Fruit fly (Drosophila melanogaster) whole organism, embryonic: ENCODE results near the gene Rok.

Experiments used
- Asciz ChIP-seq: fragments of 200-800 bp; sonication (Bioruptor generic); optimal IDR thresholded peaks from 2 replicates; lab custom pipeline; 2017; ENCODE audit warnings: missing biosample characterization, mild to moderate bottlenecking, missing genetic modification characterization, missing genetic modification reagents
- Blimp-1 ChIP-seq: fragments of 200-800 bp; sonication (Bioruptor generic); optimal IDR thresholded peaks from 3 replicates; lab custom pipeline; 2018; ENCODE audit warnings: missing biosample characterization, missing genetic modification characterization, mild to moderate bottlenecking, moderate library complexity, missing genetic modification reagents
- CG10543 ChIP-seq: fragments of 200-800 bp; sonication (Bioruptor generic); optimal IDR thresholded peaks from 3 replicates; lab custom pipeline; 2017; ENCODE audit warnings: missing biosample characterization, mild to moderate bottlenecking, missing genetic modification characterization, moderate library complexity
- CG11085 ChIP-seq: fragments of 200-800 bp; sonication (Bioruptor generic); IDR thresholded peaks from 2 replicates; pipeline ENCODE4 v1.3.6; 2022; ENCODE audit warnings: missing biosample characterization, missing genetic modification characterization
- CG11398 ChIP-seq: fragments of 200-800 bp; sonication (Bioruptor generic); optimal IDR thresholded peaks from 2 replicates; lab custom pipeline; 2016; ENCODE audit warnings: missing biosample characterization, missing genetic modification characterization
- CG14014 ChIP-seq: fragments of 200-800 bp; sonication (Bioruptor generic); IDR thresholded peaks from 2 replicates; pipeline ENCODE4 v1.3.6; 2022; ENCODE audit warnings: missing biosample characterization, missing genetic modification characterization
- CG16779 ChIP-seq: fragments of 200-800 bp; sonication (Bioruptor generic); IDR thresholded peaks from 2 replicates; pipeline ENCODE4 v1.3.6; 2022; ENCODE audit warnings: missing biosample characterization, missing genetic modification characterization
- CG16863 ChIP-seq: fragments of 200-800 bp; sonication (Bioruptor generic); optimal IDR thresholded peaks from 3 replicates; lab custom pipeline; 2016; ENCODE audit warnings: missing biosample characterization, missing genetic modification characterization
- CG1832 ChIP-seq: fragments of 200-800 bp; sonication (Bioruptor generic); optimal IDR thresholded peaks from 2 replicates; lab custom pipeline; 2017; ENCODE audit warnings: missing biosample characterization, mild to moderate bottlenecking, missing genetic modification characterization, inconsistent platforms
- CG18619 ChIP-seq: fragments of 200-800 bp; sonication (Bioruptor generic); optimal IDR thresholded peaks from 3 replicates; lab custom pipeline; 2017; ENCODE audit warnings: missing biosample characterization, mild to moderate bottlenecking, missing genetic modification characterization
- CG34422 ChIP-seq: fragments of 200-800 bp; sonication (Bioruptor generic); IDR thresholded peaks from 3 replicates; pipeline ENCODE4 v1.3.6; 2022; ENCODE audit warnings: missing biosample characterization, missing genetic modification characterization
- CG4328 ChIP-seq: fragments of 200-800 bp; sonication (Bioruptor generic); optimal IDR thresholded peaks from 3 replicates; lab custom pipeline; 2017; ENCODE audit warnings: missing biosample characterization, missing genetic modification reagents, missing genetic modification characterization
- CG4617 ChIP-seq: fragments of 200-800 bp; sonication (Bioruptor generic); optimal IDR thresholded peaks from 3 replicates; lab custom pipeline; 2016; ENCODE audit warnings: missing biosample characterization, missing genetic modification characterization, borderline replicate concordance
- CG5180 ChIP-seq: fragments of 200-800 bp; sonication (Bioruptor generic); optimal IDR thresholded peaks from 3 replicates; lab custom pipeline; 2017; ENCODE audit warnings: missing biosample characterization, missing genetic modification characterization, mild to moderate bottlenecking, moderate library complexity, missing genetic modification reagents
- CG7987 ChIP-seq: fragments of 200-800 bp; sonication (Bioruptor generic); optimal IDR thresholded peaks from 2 replicates; lab custom pipeline; 2018; ENCODE audit warnings: missing biosample characterization, mild to moderate bottlenecking, missing genetic modification characterization, moderate library complexity
- E2f1 ChIP-seq: fragments of 200-800 bp; sonication (Bioruptor generic); IDR thresholded peaks from 2 replicates; pipeline ENCODE4 v1.3.6; 2022; ENCODE audit warnings: missing biosample characterization, missing genetic modification characterization
- Hmr ChIP-seq: fragments of 200-800 bp; sonication (Bioruptor generic); optimal IDR thresholded peaks from 3 replicates; lab custom pipeline; 2017; ENCODE audit warnings: mild to moderate bottlenecking, missing biosample characterization, missing genetic modification reagents, missing genetic modification characterization
- Hr39 ChIP-seq: fragments of >200 bp; optimal IDR thresholded peaks from 2 replicates; lab custom pipeline; 2017
- Opbp ChIP-seq: fragments of 200-800 bp; sonication (Bioruptor generic); IDR thresholded peaks from 3 replicates; pipeline ENCODE4 v1.3.6; 2022; ENCODE audit warnings: missing biosample characterization, missing genetic modification characterization; ENCODE audit not compliant: partially characterized antibody
- Pdp1 ChIP-seq, 2 experiments: fragments of 200-800 bp; sonication (Bioruptor generic); optimal IDR thresholded peaks; 3 replicates each; lab custom pipeline; 2016; ENCODE audit warnings: missing biosample characterization in 2 of 2, missing genetic modification characterization in 2 of 2, mild to moderate bottlenecking in 1 of 2, moderate library complexity in 1 of 2
- Spps ChIP-seq: fragments of 200-800 bp; sonication (Bioruptor generic); optimal IDR thresholded peaks from 2 replicates; lab custom pipeline; 2018; ENCODE audit warnings: missing biosample characterization, mild to moderate bottlenecking, missing genetic modification characterization
- Sry-β ChIP-seq: fragments of 200-800 bp; sonication (Bioruptor generic); optimal IDR thresholded peaks from 2 replicates; lab custom pipeline; 2018; ENCODE audit warnings: missing biosample characterization, mild to moderate bottlenecking, missing genetic modification characterization, moderate library complexity
- Trl ChIP-seq, 3 experiments: fragments of >200 bp in 2 of 3; fragments of 200-800 bp in 1 of 3; sonication (Bioruptor generic) in 1 of 3; optimal IDR thresholded peaks; 2 replicates in 1 of 3; 3 replicates in 2 of 3; lab custom pipeline; 2016 to 2017; ENCODE audit warnings: missing biosample characterization in 1 of 3, missing genetic modification characterization in 1 of 3
- Usf ChIP-seq: fragments of 200-800 bp; sonication (Bioruptor generic); optimal IDR thresholded peaks from 2 replicates; lab custom pipeline; 2017; ENCODE audit warnings: missing genotype, missing biosample characterization, missing genetic modification characterization
- Xrp1 ChIP-seq: fragments of 200-800 bp; sonication (Bioruptor generic); IDR thresholded peaks from 2 replicates; pipeline ENCODE4 v1.3.6; 2022; ENCODE audit warnings: missing biosample characterization, missing genetic modification characterization
- amos ChIP-seq: fragments of 200-800 bp; sonication (Bioruptor generic); IDR thresholded peaks from 2 replicates; pipeline ENCODE4 v1.3.6; 2022; ENCODE audit warnings: missing biosample characterization, missing genetic modification characterization; ENCODE audit not compliant: partially characterized antibody
- ase ChIP-seq: fragments of 200-800 bp; sonication (Bioruptor generic); IDR thresholded peaks from 3 replicates; pipeline ENCODE4 v1.3.6; 2022; ENCODE audit warnings: missing biosample characterization, missing genetic modification characterization
- caup ChIP-seq: fragments of 200-800 bp; sonication (Bioruptor generic); optimal IDR thresholded peaks from 3 replicates; lab custom pipeline; 2017; ENCODE audit warnings: missing biosample characterization, mild to moderate bottlenecking, missing genetic modification characterization, moderate library complexity; ENCODE audit not compliant: severe bottlenecking
- chinmo ChIP-seq: fragments of 200-800 bp; sonication (Bioruptor generic); IDR thresholded peaks from 4 replicates; pipeline ENCODE4 v1.3.6; 2022; ENCODE audit warnings: missing biosample characterization, missing genetic modification characterization; ENCODE audit not compliant: partially characterized antibody
- chm ChIP-seq: fragments of 200-800 bp; sonication (Bioruptor generic); IDR thresholded peaks from 2 replicates; pipeline ENCODE4 v1.3.6; 2022; ENCODE audit warnings: missing biosample characterization, missing genetic modification characterization
- dpn ChIP-seq, 2 experiments: fragments of 200-800 bp; sonication (Bioruptor generic); optimal IDR thresholded peaks; 3 replicates each; lab custom pipeline; 2016; ENCODE audit warnings: missing biosample characterization in 2 of 2, missing genetic modification characterization in 2 of 2
- ind ChIP-seq: fragments of 200-800 bp; sonication (Bioruptor generic); optimal IDR thresholded peaks from 3 replicates; lab custom pipeline; 2016; ENCODE audit warnings: missing biosample characterization, missing genetic modification characterization
- jumu ChIP-seq: fragments of 200-800 bp; sonication (Bioruptor generic); optimal IDR thresholded peaks from 3 replicates; lab custom pipeline; 2016; ENCODE audit warnings: missing biosample characterization, missing genetic modification characterization
- kay ChIP-seq: fragments of 200-800 bp; sonication (Bioruptor generic); optimal IDR thresholded peaks from 2 replicates; lab custom pipeline; 2016; ENCODE audit warnings: missing biosample characterization, missing genetic modification characterization
- lmd ChIP-seq: fragments of 200-800 bp; sonication (Bioruptor generic); IDR thresholded peaks from 2 replicates; pipeline ENCODE4 v1.3.6; 2022; ENCODE audit warnings: missing biosample characterization, missing genetic modification characterization
- oc ChIP-seq: fragments of 200-800 bp; sonication (Bioruptor generic); optimal IDR thresholded peaks from 2 replicates; lab custom pipeline; 2018; ENCODE audit warnings: missing biosample characterization, mild to moderate bottlenecking, missing genetic modification characterization, moderate library complexity
- odd ChIP-seq: fragments of 200-800 bp; sonication (Bioruptor generic); optimal IDR thresholded peaks from 2 replicates; lab custom pipeline; 2017; ENCODE audit warnings: missing biosample characterization, mild to moderate bottlenecking, missing genetic modification characterization
- pb ChIP-seq: fragments of 200-800 bp; sonication (Bioruptor generic); optimal IDR thresholded peaks from 3 replicates; lab custom pipeline; 2016; ENCODE audit warnings: missing biosample characterization, missing genetic modification characterization
- run ChIP-seq: fragments of 200-800 bp; sonication (Bioruptor generic); optimal IDR thresholded peaks from 3 replicates; lab custom pipeline; 2018; ENCODE audit warnings: missing biosample characterization, mild to moderate bottlenecking, missing genetic modification characterization
- shn ChIP-seq: fragments of 200-800 bp; sonication (Bioruptor generic); optimal IDR thresholded peaks from 3 replicates; lab custom pipeline; 2016; ENCODE audit warnings: missing biosample characterization, missing genetic modification characterization
- sr ChIP-seq: fragments of 200-800 bp; sonication (Bioruptor generic); IDR thresholded peaks from 3 replicates; pipeline ENCODE4 v1.3.6; 2022; ENCODE audit warnings: missing biosample characterization, missing genetic modification characterization
- stwl ChIP-seq: fragments of 200-800 bp; sonication (Bioruptor generic); optimal IDR thresholded peaks from 3 replicates; lab custom pipeline; 2018; ENCODE audit warnings: missing biosample characterization, mild to moderate bottlenecking, missing genetic modification characterization, moderate library complexity
- tll ChIP-seq, 2 experiments: fragments of 200-800 bp in 1 of 2; fragments of >200 bp in 1 of 2; sonication (Bioruptor generic) in 1 of 2; optimal IDR thresholded peaks; 2 replicates each; lab custom pipeline; 2017 to 2019; ENCODE audit warnings: missing biosample characterization in 2 of 2, missing genetic modification characterization in 2 of 2, mild to moderate bottlenecking in 1 of 2, moderate library complexity in 1 of 2

Rok gene

dm6 chrX:16647737-16648434, 10.7 kb upstream of the Rok start (continued):
- peak; percentile 91 for TF ChIP-seq stwl (tag; lab: Kevin White, UChicago)

- TF ChIP-seq CG14014 (no peak), CG11085 (GFP tag; lab: Robert Waterston, UW) (no peak), shn (GFP tag; lab: Kevin White, UChicago) (no peak), ase (no peak), CG7987 (GFP tag; lab: Kevin White, UChicago) (no peak), dpn (GFP tag; optimal IDR thresholded peaks at IDR 0.05; lab: Kevin White, UChicago) (no peak), CG10543 (no peak), Hmr (GFP tag; lab: Kevin White, UChicago) (no peak), CG4617 (no peak), Hr39 (lab: Kevin White, UChicago) (no peak), chm (no peak), ind (GFP tag; lab: Kevin White, UChicago) (no peak), amos (GFP tag; lab: Robert Waterston, UW) (no peak), E2f1 (GFP tag; lab: Robert Waterston, UW) (no peak), CG34422 (GFP tag; lab: Robert Waterston, UW) (no peak), lmd (no peak)
These were observed 9.9 kb upstream of the Rok start for dm6 chrX:16647092-16647632.

dm6 chrX:16645472-16645871, 8.3 kb upstream of the Rok start:
- no peak for TF ChIP-seq CG18619 (GFP tag; lab: Kevin White, UChicago)
- peak; percentile 4 for TF ChIP-seq oc (tag; lab: Kevin White, UChicago)
- TF ChIP-seq chinmo, result 0 out of 4 replicates have a peak, but pooled peaks have one; percentile 7
- peak; percentile 56 for TF ChIP-seq Blimp-1 (GFP tag; lab: Kevin White, UChicago)
- TF ChIP-seq ind (GFP tag; lab: Kevin White, UChicago), result no peak
- TF ChIP-seq Pdp1 (GFP tag; optimal IDR thresholded peaks at IDR 0.05; lab: Kevin White, UChicago), result peak in 1 of 2 experiments; percentile 88

- no peak for TF ChIP-seq kay (GFP tag; lab: Kevin White, UChicago)
- peak; percentile 59 for TF ChIP-seq odd (GFP tag; lab: Kevin White, UChicago)
- TF ChIP-seq Xrp1 (GFP tag; lab: Robert Waterston, UW), result peak; percentile 76
- peak in 1 of 2 experiments; percentile 80 for TF ChIP-seq tll (GFP tag; optimal IDR thresholded peaks at IDR 0.05; lab: Kevin White, UChicago)
- TF ChIP-seq run (tag; lab: Kevin White, UChicago), result peak; percentile 73
- peak; percentile 65 for TF ChIP-seq CG11398 (GFP tag; lab: Kevin White, UChicago)
- TF ChIP-seq pb, result no peak
- TF ChIP-seq sr (GFP tag; lab: Robert Waterston, UW), result 0 out of 3 replicates have a peak, but pooled peaks have one; percentile 26
- TF ChIP-seq CG1832 (GFP tag; lab: Kevin White, UChicago), result no peak
- peak; percentile 64 for TF ChIP-seq Asciz (GFP tag; lab: Kevin White, UChicago)
- TF ChIP-seq jumu (GFP tag; lab: Kevin White, UChicago), result no peak
- no peak for TF ChIP-seq Trl (optimal IDR thresholded peaks at IDR 0.05; lab: Kevin White, UChicago)
- no peak for TF ChIP-seq Trl (GFP tag; optimal IDR thresholded peaks at IDR 0.05; lab: Kevin White, UChicago)
- peak; percentile 20 for TF ChIP-seq caup (GFP tag; lab: Kevin White, UChicago)
- peak; percentile 53 for TF ChIP-seq CG5180 (GFP tag; lab: Kevin White, UChicago)
- no peak for TF ChIP-seq Usf (GFP tag; lab: Kevin White, UChicago)
- TF ChIP-seq CG16863 (GFP tag; lab: Kevin White, UChicago), result peak; percentile 46
- no peak for TF ChIP-seq chinmo
- no peak for TF ChIP-seq CG16779 (GFP tag; lab: Robert Waterston, UW)
- peak; percentile 48 for TF ChIP-seq CG4328 (GFP tag; lab: Kevin White, UChicago)
- no peak for TF ChIP-seq Sry-β
- TF ChIP-seq Opbp (GFP tag; lab: Robert Waterston, UW), result no peak
- TF ChIP-seq Spps (tag; lab: Kevin White, UChicago), result peak; percentile 16
These were observed 7.4 kb upstream of the Rok start for dm6 chrX:16644535-16645131.
